Worm (Caenorhabditis elegans): ENCODE measurements around the gene srh-167.

The srh-167 gene

ce11 chrV:16352282-16352681 lies 18.8 kb downstream of the srh-167 start (continued):
- TF ChIP-seq lin-15B (tag; optimal IDR thresholded peaks at IDR 0.05) (no peak), C16A3.4 (tag; optimal IDR thresholded peaks at IDR 0.05) (peak; percentile 12), isw-1 (GFP tag; IDR thresholded peaks at IDR 0.05) (no peak), vab-15 (tag; optimal IDR thresholded peaks at IDR 0.05) (no peak), lin-14 (GFP tag; optimal IDR thresholded peaks at IDR 0.05) (peak; percentile 72), skn-1 (tag; optimal IDR thresholded peaks at IDR 0.05) (peak; percentile 28), hlh-17 (GFP tag; optimal IDR thresholded peaks at IDR 0.05; ENCODE audit: borderline replicate concordance) (no peak), F16B12.6 (tag; optimal IDR thresholded peaks at IDR 0.05) (no peak), elt-2 (tag; optimal IDR thresholded peaks at IDR 0.05) (no peak), mdl-1 (tag; optimal IDR thresholded peaks at IDR 0.05) (peak in 1 of 2 experiments; percentile 50), aly-2 (tag; optimal IDR thresholded peaks at IDR 0.05) (no peak), unc-98 (GFP tag; IDR thresholded peaks at IDR 0.05) (no peak), lir-3 (tag; optimal IDR thresholded peaks at IDR 0.05; ENCODE audit: poor library complexity) (no peak), lin-35 (GFP tag; optimal IDR thresholded peaks at IDR 0.05) (peak in 1 of 2 experiments; percentile 61), mef-2 (tag; optimal IDR thresholded peaks at IDR 0.05) (no peak), efl-1 (optimal IDR thresholded peaks at IDR 0.05) (peak; percentile 15 to 25), efl-1 (GFP tag; optimal IDR thresholded peaks at IDR 0.05 in 1 of 2) (peak; percentile 9 to 90), egl-13 (tag; optimal IDR thresholded peaks at IDR 0.05) (no peak), efl-3 (GFP tag; optimal IDR thresholded peaks at IDR 0.05) (no peak), rnt-1 (tag; optimal IDR thresholded peaks at IDR 0.05) (peak; percentile 67), alr-1 (tag; optimal IDR thresholded peaks at IDR 0.05; ENCODE audit: borderline replicate concordance) (no peak)

- TF ChIP-seq fkh-8 (tag; optimal IDR thresholded peaks at IDR 0.05) = no peak
- no peak for TF ChIP-seq nhr-12 (tag; optimal IDR thresholded peaks at IDR 0.05)
- TF ChIP-seq vab-15 (tag; optimal IDR thresholded peaks at IDR 0.05) = no peak
- no peak for TF ChIP-seq ceh-88 (GFP tag; IDR thresholded peaks at IDR 0.05)
- no peak for TF ChIP-seq sox-4 (tag; optimal IDR thresholded peaks at IDR 0.05)
- no peak for TF ChIP-seq zag-1 (tag; optimal IDR thresholded peaks at IDR 0.05)
- TF ChIP-seq sptf-1 (tag; optimal IDR thresholded peaks at IDR 0.05) = no peak
- TF ChIP-seq efl-3 (GFP tag; optimal IDR thresholded peaks at IDR 0.05) = no peak
- no peak for TF ChIP-seq aly-2 (tag; optimal IDR thresholded peaks at IDR 0.05)
- peak in 1 of 6 experiments; percentile 31 for TF ChIP-seq elt-3 (tag; optimal IDR thresholded peaks at IDR 0.05)
- TF ChIP-seq nhr-84 (tag; optimal IDR thresholded peaks at IDR 0.05) = no peak
- no peak for TF ChIP-seq xbp-1 (tag; optimal IDR thresholded peaks at IDR 0.05)
- no peak for TF ChIP-seq nhr-76 (tag; optimal IDR thresholded peaks at IDR 0.05)
- no peak for TF ChIP-seq nhr-47 (tag; optimal IDR thresholded peaks at IDR 0.05)
- no peak for TF ChIP-seq nhr-11 (tag; optimal IDR thresholded peaks at IDR 0.05)
- TF ChIP-seq unc-98 (GFP tag; IDR thresholded peaks at IDR 0.05) = no peak
- peak; percentile 40 for TF ChIP-seq mep-1 (tag; optimal IDR thresholded peaks at IDR 0.05)
- no peak for TF ChIP-seq egl-13 (tag; optimal IDR thresholded peaks at IDR 0.05)
- TF ChIP-seq hlh-17 (GFP tag; optimal IDR thresholded peaks at IDR 0.05; ENCODE audit: borderline replicate concordance) = no peak
- TF ChIP-seq snu-23 (GFP tag; optimal IDR thresholded peaks at IDR 0.05) = peak; percentile 18
- TF ChIP-seq mdl-1 (tag; optimal IDR thresholded peaks at IDR 0.05) = no peak
- TF ChIP-seq zip-4 (GFP tag; optimal IDR thresholded peaks at IDR 0.05) = no peak
- TF ChIP-seq lin-15B (tag; optimal IDR thresholded peaks at IDR 0.05) = no peak
- TF ChIP-seq tlp-1 (tag; optimal IDR thresholded peaks at IDR 0.05) = no peak
- TF ChIP-seq unc-30 (tag; optimal IDR thresholded peaks at IDR 0.05) = no peak
- no peak for TF ChIP-seq mab-9 (GFP tag; IDR thresholded peaks at IDR 0.05)
- TF ChIP-seq lin-35 (GFP tag; optimal IDR thresholded peaks at IDR 0.05) = peak in 1 of 2 experiments; percentile 6
- no peak for TF ChIP-seq unc-86 (tag; optimal IDR thresholded peaks at IDR 0.05)
- TF ChIP-seq nhr-19 (GFP tag; conservative IDR thresholded peaks at IDR 0.05) = no peak
- no peak for TF ChIP-seq rnt-1 (tag; optimal IDR thresholded peaks at IDR 0.05)
- no peak for TF ChIP-seq C04F5.9 (tag; optimal IDR thresholded peaks at IDR 0.05)
- no peak for TF ChIP-seq ama-1 (optimal IDR thresholded peaks at IDR 0.05)
- TF ChIP-seq blmp-1 (tag; optimal IDR thresholded peaks at IDR 0.05) = peak; percentile 55
- no peak for TF ChIP-seq egl-27 (tag; optimal IDR thresholded peaks at IDR 0.05)
- TF ChIP-seq F16B12.6 (tag; optimal IDR thresholded peaks at IDR 0.05) = no peak
- no peak for TF ChIP-seq isw-1 (GFP tag; IDR thresholded peaks at IDR 0.05)
- TF ChIP-seq aha-1 (tag; optimal IDR thresholded peaks at IDR 0.05) = no peak
- TF ChIP-seq ces-1 (GFP tag; optimal IDR thresholded peaks at IDR 0.05) = no peak
- no peak for TF ChIP-seq nhr-77 (tag; optimal IDR thresholded peaks at IDR 0.05)
- TF ChIP-seq fkh-4 (tag; optimal IDR thresholded peaks at IDR 0.05; ENCODE audit: borderline replicate concordance) = no peak
- no peak for TF ChIP-seq ztf-4 (tag; optimal IDR thresholded peaks at IDR 0.05)
- TF ChIP-seq irx-1 (tag; optimal IDR thresholded peaks at IDR 0.05) = no peak
- TF ChIP-seq C16A3.4 (tag; optimal IDR thresholded peaks at IDR 0.05) = no peak
These were observed 21.2 kb downstream of the srh-167 start for ce11 chrV:16354675-16355074.
